Fruit fly (Drosophila melanogaster): ENCODE data around the gene CG42688.

Gene CG42688

dm6 chr2L:19164933-19165813, 17.4 kb downstream of the CG42688 start:
- TF ChIP-seq CG8301 (tag; optimal IDR thresholded peaks at IDR 0.05) (peak; percentile 99), Ets98B (GFP tag; IDR thresholded peaks at IDR 0.05) (peak; percentile 99), CG10348 (GFP tag; IDR thresholded peaks at IDR 0.05) (peak; percentile 82), CG13204 (GFP tag; optimal IDR thresholded peaks at IDR 0.05) (peak; percentile 67), D1 (tag; optimal IDR thresholded peaks at IDR 0.05) (peak; percentile 85), EcR (GFP tag; optimal IDR thresholded peaks at IDR 0.05) (peak; percentile 79), CG17806 (tag; optimal IDR thresholded peaks at IDR 0.05) (peak; percentile 92), Pif1B (GFP tag; optimal IDR thresholded peaks at IDR 0.05) (peak; percentile 86), Pif1A (GFP tag; optimal IDR thresholded peaks at IDR 0.05) (peak; percentile 97), Snoo (tag; optimal IDR thresholded peaks at IDR 0.05) (peak; percentile 96), CG4496 (GFP tag; IDR thresholded peaks at IDR 0.05) (peak; percentile 98), gl (tag; optimal IDR thresholded peaks at IDR 0.05) (peak; percentile 85), CG15710 (tag; optimal IDR thresholded peaks at IDR 0.05) (peak; percentile 87), CG32121 (GFP tag; IDR thresholded peaks at IDR 0.05) (peak; percentile 98), fd96Ca (GFP tag; IDR thresholded peaks at IDR 0.05) (peak; percentile 93), rn (GFP tag; IDR thresholded peaks at IDR 0.05) (peak; percentile 96), CG12605 (GFP tag; IDR thresholded peaks at IDR 0.05) (peak; percentile 96), CG14655 (GFP tag; optimal IDR thresholded peaks at IDR 0.05) (peak; percentile 98), CG8159 (tag; optimal IDR thresholded peaks at IDR 0.05) (peak; percentile 92), CG9948 (tag; optimal IDR thresholded peaks at IDR 0.05) (peak; percentile 91), CG34367 (tag; optimal IDR thresholded peaks at IDR 0.05) (peak; percentile 84)

dm6 chr2L:19163975-19164371, 18.6 kb downstream of the CG42688 start:
- TF ChIP-seq CG8301 (tag; optimal IDR thresholded peaks at IDR 0.05), result no peak
- no peak for TF ChIP-seq CG34367 (tag; optimal IDR thresholded peaks at IDR 0.05)
- TF ChIP-seq CG4496 (GFP tag; IDR thresholded peaks at IDR 0.05), result no peak
- TF ChIP-seq fd96Ca (GFP tag; IDR thresholded peaks at IDR 0.05), result no peak
- no peak for TF ChIP-seq CG10348 (GFP tag; IDR thresholded peaks at IDR 0.05)
- TF ChIP-seq CG17806 (tag; optimal IDR thresholded peaks at IDR 0.05), result no peak
- no peak for TF ChIP-seq rn (GFP tag; IDR thresholded peaks at IDR 0.05)
- TF ChIP-seq Snoo (tag; optimal IDR thresholded peaks at IDR 0.05), result no peak
- no peak for TF ChIP-seq Ets98B (GFP tag; IDR thresholded peaks at IDR 0.05)
- no peak for TF ChIP-seq CG12605 (GFP tag; IDR thresholded peaks at IDR 0.05)
- TF ChIP-seq CG13204 (GFP tag; optimal IDR thresholded peaks at IDR 0.05), result no peak

dm6 chr2L:19163143-19163974, 19.3 kb downstream of the CG42688 start:
- TF ChIP-seq EcR (GFP tag; optimal IDR thresholded peaks at IDR 0.05) (peak; percentile 82), CG14655 (GFP tag; optimal IDR thresholded peaks at IDR 0.05) (peak; percentile 22), CG8301 (tag; optimal IDR thresholded peaks at IDR 0.05) (peak; percentile 2), CG17806 (tag; optimal IDR thresholded peaks at IDR 0.05) (no peak), Pif1A (GFP tag; optimal IDR thresholded peaks at IDR 0.05) (no peak), CG15710 (tag; optimal IDR thresholded peaks at IDR 0.05) (no peak), CG10348 (GFP tag; IDR thresholded peaks at IDR 0.05) (no peak), rn (GFP tag; IDR thresholded peaks at IDR 0.05) (no peak), fd96Ca (GFP tag; IDR thresholded peaks at IDR 0.05) (peak; percentile 28; the same call in 1 of the 3 replicates), CG4496 (GFP tag; IDR thresholded peaks at IDR 0.05) (peak; percentile 53), CG9948 (tag; optimal IDR thresholded peaks at IDR 0.05) (peak; percentile 19), CG8159 (tag; optimal IDR thresholded peaks at IDR 0.05) (peak; percentile 28), Snoo (tag; optimal IDR thresholded peaks at IDR 0.05) (no peak), D1 (tag; optimal IDR thresholded peaks at IDR 0.05) (no peak), Ets98B (GFP tag; IDR thresholded peaks at IDR 0.05) (peak; percentile 30), CG32121 (GFP tag; IDR thresholded peaks at IDR 0.05) (peak; percentile 23; the same call in 1 of the 2 replicates), CG13204 (GFP tag; optimal IDR thresholded peaks at IDR 0.05) (peak; percentile 32)

- peak; percentile 49 for TF ChIP-seq CG15710 (tag; optimal IDR thresholded peaks at IDR 0.05)
- peak; percentile 35 for TF ChIP-seq CG8159 (tag; optimal IDR thresholded peaks at IDR 0.05)
- peak; percentile 45 for TF ChIP-seq CG17806 (tag; optimal IDR thresholded peaks at IDR 0.05)
- peak; percentile 6 for TF ChIP-seq EcR (GFP tag; optimal IDR thresholded peaks at IDR 0.05)
- peak; percentile 43 for TF ChIP-seq Pif1A (GFP tag; optimal IDR thresholded peaks at IDR 0.05)
- TF ChIP-seq Pif1B (GFP tag; optimal IDR thresholded peaks at IDR 0.05), result peak; percentile 68
- TF ChIP-seq CG8301 (tag; optimal IDR thresholded peaks at IDR 0.05), result peak; percentile 57
- peak; percentile 27; the same call in 1 of the 3 replicates for TF ChIP-seq CG4496 (GFP tag; IDR thresholded peaks at IDR 0.05)
- TF ChIP-seq rn (GFP tag; IDR thresholded peaks at IDR 0.05), result peak; percentile 43; the same call in 1 of the 2 replicates
- TF ChIP-seq CG14655 (GFP tag; optimal IDR thresholded peaks at IDR 0.05), result peak; percentile 60
- no peak for TF ChIP-seq CG32121 (GFP tag; IDR thresholded peaks at IDR 0.05)
- no peak for TF ChIP-seq CG12605 (GFP tag; IDR thresholded peaks at IDR 0.05)
- no peak for TF ChIP-seq fd96Ca (GFP tag; IDR thresholded peaks at IDR 0.05)
- peak; percentile 52 for TF ChIP-seq CG9948 (tag; optimal IDR thresholded peaks at IDR 0.05)
- peak; percentile 57 for TF ChIP-seq CG34367 (tag; optimal IDR thresholded peaks at IDR 0.05)
- no peak for TF ChIP-seq Ets98B (GFP tag; IDR thresholded peaks at IDR 0.05)
- peak; percentile 54 for TF ChIP-seq Snoo (tag; optimal IDR thresholded peaks at IDR 0.05)
- TF ChIP-seq gl (tag; optimal IDR thresholded peaks at IDR 0.05), result no peak
- TF ChIP-seq D1 (tag; optimal IDR thresholded peaks at IDR 0.05), result no peak
These were observed 20.1 kb downstream of the CG42688 start for dm6 chr2L:19162330-19163100.
